Fruit fly (Drosophila melanogaster) whole organism, wandering third instar larva: ENCODE results near the gene cv-c.
A peak's percentile ranks its signal among the peaks of the same experiment; 100 is the strongest.

Experiments
- Abd-B ChIP-seq: fragments of >200 bp; optimal IDR thresholded peaks from 2 replicates; lab custom pipeline; 2017; ENCODE audit warnings: missing biosample characterization, missing genetic modification characterization
- CG32264 ChIP-seq: fragments of 200-800 bp; sonication (Bioruptor generic); optimal IDR thresholded peaks from 2 replicates; lab custom pipeline; 2016; ENCODE audit warnings: missing biosample characterization, missing genetic modification characterization
- CG9705 ChIP-seq: fragments of 200-800 bp; sonication (Bioruptor generic); optimal IDR thresholded peaks from 2 replicates; lab custom pipeline; 2018; ENCODE audit warnings: missing biosample characterization, mild to moderate bottlenecking, missing genetic modification characterization
- CrebA ChIP-seq: fragments of 200-800 bp; sonication (Bioruptor generic); optimal IDR thresholded peaks from 2 replicates; lab custom pipeline; 2016; ENCODE audit warnings: missing biosample characterization, mild to moderate bottlenecking, missing genetic modification characterization, borderline replicate concordance
- Dfd ChIP-seq: fragments of >200 bp; optimal IDR thresholded peaks from 2 replicates; lab custom pipeline; 2017; ENCODE audit warnings: missing biosample characterization, missing genetic modification characterization
- Dif ChIP-seq: fragments of 200-275, 200-300 bp; sonication (Bioruptor generic); optimal IDR thresholded peaks from 2 replicates; lab custom pipeline; 2018; ENCODE audit warnings: missing biosample characterization, missing genetic modification characterization; ENCODE audit not compliant: partially characterized antibody
- Hnf4 ChIP-seq: fragments of 200-800 bp; sonication (Bioruptor generic); optimal IDR thresholded peaks from 2 replicates; lab custom pipeline; 2016; ENCODE audit warnings: missing biosample characterization, mild to moderate bottlenecking, missing genetic modification characterization
- Hr78 ChIP-seq: fragments of >200 bp; optimal IDR thresholded peaks from 2 replicates; lab custom pipeline; 2017; ENCODE audit warnings: missing biosample characterization, missing genetic modification characterization
- Hr83 ChIP-seq: fragments of 200-300 bp; sonication (Bioruptor generic); optimal IDR thresholded peaks from 2 replicates; lab custom pipeline; 2016; ENCODE audit warnings: missing biosample characterization, mild to moderate bottlenecking, missing genetic modification characterization, moderate library complexity; ENCODE audit not compliant: poor library complexity, severe bottlenecking
- Mio ChIP-seq: sonication (Bioruptor generic); optimal IDR thresholded peaks from 2 replicates; lab custom pipeline; 2016; ENCODE audit warnings: missing biosample characterization, missing genetic modification characterization
- Myc ChIP-seq: fragments of >200 bp; optimal IDR thresholded peaks from 2 replicates; lab custom pipeline; 2017
- N ChIP-seq: fragments of >200 bp; optimal IDR thresholded peaks from 2 replicates; lab custom pipeline; 2018; ENCODE audit warnings: missing biosample characterization, missing external identifiers, missing genetic modification characterization
- OdsH ChIP-seq: fragments of 200-800 bp; sonication (Bioruptor generic); optimal IDR thresholded peaks from 2 replicates; lab custom pipeline; 2016; ENCODE audit warnings: missing biosample characterization, mild to moderate bottlenecking, missing genetic modification characterization
- Rel ChIP-seq, 2 experiments: fragments of 200-800 bp; sonication (Bioruptor generic) in 1 of 2; optimal IDR thresholded peaks; 2 replicates in 1 of 2; 3 replicates in 1 of 2; lab custom pipeline; 2016 to 2019; ENCODE audit warnings: mild to moderate bottlenecking in 2 of 2, missing biosample characterization in 2 of 2, missing genetic modification characterization in 2 of 2, moderate library complexity in 1 of 2
- Sp1 ChIP-seq: fragments of 200-800 bp; sonication (Bioruptor generic); optimal IDR thresholded peaks from 3 replicates; lab custom pipeline; 2019; ENCODE audit warnings: missing biosample characterization, mild to moderate bottlenecking, missing genetic modification characterization, moderate library complexity
- Vsx2 ChIP-seq: fragments of 200-300, 225-300 bp; sonication (Bioruptor generic); optimal IDR thresholded peaks from 2 replicates; lab custom pipeline; 2018; ENCODE audit warnings: missing biosample characterization, missing genetic modification characterization; ENCODE audit not compliant: partially characterized antibody
- br ChIP-seq: fragments of 200-800 bp; sonication (Bioruptor generic); optimal IDR thresholded peaks from 2 replicates; lab custom pipeline; 2016; ENCODE audit warnings: missing biosample characterization, missing genetic modification characterization
- brk ChIP-seq: fragments of 200-800 bp; sonication (Bioruptor generic); optimal IDR thresholded peaks from 2 replicates; lab custom pipeline; 2016; ENCODE audit warnings: missing biosample characterization, mild to moderate bottlenecking, missing genetic modification characterization
- dl ChIP-seq, 2 experiments: fragments of 175-275, 200-275 bp in 1 of 2; fragments of 200-275 bp in 1 of 2; sonication (Bioruptor generic); optimal IDR thresholded peaks; lab custom pipeline; 2018; ENCODE audit warnings: mild to moderate bottlenecking in 2 of 2, missing biosample characterization in 2 of 2, missing genetic modification characterization in 2 of 2, moderate library complexity in 2 of 2; ENCODE audit not compliant: partially characterized antibody in 2 of 2, insufficient read depth in 1 of 2
- dmrt93B ChIP-seq: fragments of 200-800 bp; sonication (Bioruptor generic); optimal IDR thresholded peaks from 2 replicates; lab custom pipeline; 2018; ENCODE audit warnings: missing biosample characterization, mild to moderate bottlenecking, missing genetic modification characterization
- dsf ChIP-seq: sonication (Bioruptor generic); optimal IDR thresholded peaks from 2 replicates; lab custom pipeline; 2016; ENCODE audit warnings: missing biosample characterization, missing genetic modification characterization, borderline replicate concordance
- ey ChIP-seq: fragments of 200-800 bp; sonication (Bioruptor generic); optimal IDR thresholded peaks from 2 replicates; lab custom pipeline; 2016; ENCODE audit warnings: missing biosample characterization, missing genetic modification characterization
- foxo ChIP-seq, 2 experiments: fragments of 200-800 bp; sonication (Bioruptor generic); optimal IDR thresholded peaks; 2 replicates in 1 of 2; 3 replicates in 1 of 2; lab custom pipeline; 2016 to 2017; ENCODE audit warnings: missing biosample characterization in 2 of 2, missing genetic modification characterization in 2 of 2
- fru ChIP-seq: fragments of 200-800 bp; sonication (Bioruptor generic); optimal IDR thresholded peaks from 3 replicates; lab custom pipeline; 2016; ENCODE audit warnings: missing biosample characterization, mild to moderate bottlenecking, missing genetic modification characterization
- h ChIP-seq: fragments of 200-800 bp; sonication (Bioruptor generic); optimal IDR thresholded peaks from 3 replicates; lab custom pipeline; 2016; ENCODE audit warnings: missing biosample characterization, mild to moderate bottlenecking, missing genetic modification characterization
- jim ChIP-seq: fragments of 175-275, 200-325 bp; sonication (Bioruptor generic); optimal IDR thresholded peaks from 2 replicates; lab custom pipeline; 2016; ENCODE audit warnings: missing biosample characterization, mild to moderate bottlenecking, missing genetic modification characterization
- lola ChIP-seq: fragments of >200 bp; optimal IDR thresholded peaks from 2 replicates; lab custom pipeline; 2017; ENCODE audit warnings: missing biosample characterization, missing genetic modification characterization
- pan ChIP-seq: fragments of >200 bp; optimal IDR thresholded peaks from 2 replicates; lab custom pipeline; 2017
- rgr ChIP-seq: fragments of 200-800 bp; sonication (Bioruptor generic); optimal IDR thresholded peaks from 3 replicates; lab custom pipeline; 2016; ENCODE audit warnings: missing biosample characterization, mild to moderate bottlenecking, missing genetic modification characterization
- sage ChIP-seq: fragments of 200-800 bp; sonication (Bioruptor generic); optimal IDR thresholded peaks from 2 replicates; lab custom pipeline; 2016; ENCODE audit warnings: missing biosample characterization, mild to moderate bottlenecking, missing genetic modification characterization
- sv ChIP-seq: fragments of 200-800 bp; sonication (Bioruptor generic); optimal IDR thresholded peaks from 3 replicates; lab custom pipeline; 2016; ENCODE audit warnings: missing biosample characterization, missing genetic modification characterization
- tai ChIP-seq: sonication (Bioruptor generic); optimal IDR thresholded peaks from 2 replicates; lab custom pipeline; 2016; ENCODE audit warnings: missing biosample characterization, missing genetic modification characterization
- usp ChIP-seq: fragments of >200 bp; optimal IDR thresholded peaks from 2 replicates; lab custom pipeline; 2017; ENCODE audit warnings: missing biosample characterization, missing genetic modification characterization
- woc ChIP-seq: sonication (Bioruptor generic); optimal IDR thresholded peaks from 2 replicates; lab custom pipeline; 2016; ENCODE audit warnings: missing biosample characterization, mild to moderate bottlenecking, missing genetic modification characterization

cv-c gene

DNA sequence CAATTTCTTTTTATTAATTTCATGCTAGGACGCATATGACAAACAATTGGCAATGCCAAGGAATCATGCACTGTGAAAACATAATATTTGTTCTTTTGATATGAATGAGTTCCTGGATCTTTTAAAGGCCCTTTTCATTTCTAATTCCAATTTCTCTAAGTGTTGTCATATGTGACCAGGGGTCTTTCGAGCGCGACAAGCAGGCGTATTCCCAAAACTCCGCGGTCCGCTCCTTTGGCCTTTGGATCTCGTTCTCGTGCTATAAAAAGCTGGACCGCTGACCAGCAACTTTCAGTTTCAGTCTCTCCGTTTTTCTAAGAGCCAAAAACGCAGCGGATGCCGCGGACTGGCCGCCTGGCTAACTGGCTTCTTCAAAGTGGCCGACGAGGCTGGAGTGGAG lies 63.2 kb downstream of the cv-c start, which contains the start of gene natalisin:
Gene natalisin, plus strand, starts transcription at position 301 of the 400 bp plus-strand sequence.
- TF ChIP-seq rgr, result no peak
- no peak for TF ChIP-seq h (GFP tag; lab: Kevin White, UChicago)
- TF ChIP-seq dmrt93B (GFP tag; lab: Kevin White, UChicago), result no peak
- no peak for TF ChIP-seq Abd-B (GFP tag; lab: Kevin White, UChicago)
- TF ChIP-seq dl (GFP tag; optimal IDR thresholded peaks at IDR 0.05; lab: Kevin White, UChicago; ENCODE audit: insufficient read depth in 1 of 2, partially characterized antibody in 2 of 2), result no peak
- TF ChIP-seq Dif, result no peak
- TF ChIP-seq foxo (GFP tag; optimal IDR thresholded peaks at IDR 0.05; lab: Kevin White, UChicago), result no peak
- no peak for TF ChIP-seq Hr78 (GFP tag; lab: Kevin White, UChicago)
- no peak for TF ChIP-seq lola (GFP tag; lab: Kevin White, UChicago)
- no peak for TF ChIP-seq sv
- no peak for TF ChIP-seq usp (GFP tag; lab: Kevin White, UChicago)
- TF ChIP-seq Vsx2 (GFP tag; lab: Kevin White, UChicago), result no peak
- TF ChIP-seq Myc (lab: Kevin White, UChicago), result no peak
- no peak for TF ChIP-seq CG9705 (GFP tag; lab: Kevin White, UChicago)
- no peak for TF ChIP-seq sage (GFP tag; lab: Kevin White, UChicago)
- no peak for TF ChIP-seq dsf (GFP tag; lab: Kevin White, UChicago)
- TF ChIP-seq ey (GFP tag; lab: Kevin White, UChicago), result no peak
- TF ChIP-seq Rel (GFP tag; optimal IDR thresholded peaks at IDR 0.05; lab: Kevin White, UChicago), result no peak
- no peak for TF ChIP-seq Rel (tag; optimal IDR thresholded peaks at IDR 0.05; lab: Kevin White, UChicago)
- no peak for TF ChIP-seq fru
- TF ChIP-seq br (GFP tag; lab: Kevin White, UChicago), result no peak

DNA sequence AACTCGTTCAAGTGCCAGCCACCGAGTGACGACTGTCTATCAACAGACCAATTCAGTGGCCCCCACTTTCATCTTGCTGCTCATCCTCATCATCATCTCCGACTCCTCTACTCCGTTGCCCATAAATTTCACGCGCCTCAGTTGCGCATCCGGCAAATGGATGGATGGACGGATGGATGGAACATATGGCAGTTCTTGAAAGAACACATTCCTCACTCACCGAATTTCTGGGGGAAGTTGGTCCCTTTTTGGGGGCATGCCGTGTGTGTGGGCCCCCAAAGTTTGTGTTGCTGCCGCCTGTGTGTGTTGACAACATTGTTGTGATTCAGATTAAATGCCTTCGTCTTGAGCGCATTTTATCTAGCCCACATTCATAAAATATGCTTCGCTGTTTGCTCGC lies 65.8 kb downstream of the cv-c start:
- TF ChIP-seq CrebA, result no peak
- TF ChIP-seq sv, result no peak
- TF ChIP-seq Myc (lab: Kevin White, UChicago), result no peak
- TF ChIP-seq Abd-B (GFP tag; lab: Kevin White, UChicago), result no peak
- TF ChIP-seq tai (GFP tag; lab: Kevin White, UChicago), result no peak
- no peak for TF ChIP-seq Sp1 (GFP tag; lab: Kevin White, UChicago)
- TF ChIP-seq Dfd (GFP tag; lab: Kevin White, UChicago), result no peak
- no peak for TF ChIP-seq dsf (GFP tag; lab: Kevin White, UChicago)

DNA sequence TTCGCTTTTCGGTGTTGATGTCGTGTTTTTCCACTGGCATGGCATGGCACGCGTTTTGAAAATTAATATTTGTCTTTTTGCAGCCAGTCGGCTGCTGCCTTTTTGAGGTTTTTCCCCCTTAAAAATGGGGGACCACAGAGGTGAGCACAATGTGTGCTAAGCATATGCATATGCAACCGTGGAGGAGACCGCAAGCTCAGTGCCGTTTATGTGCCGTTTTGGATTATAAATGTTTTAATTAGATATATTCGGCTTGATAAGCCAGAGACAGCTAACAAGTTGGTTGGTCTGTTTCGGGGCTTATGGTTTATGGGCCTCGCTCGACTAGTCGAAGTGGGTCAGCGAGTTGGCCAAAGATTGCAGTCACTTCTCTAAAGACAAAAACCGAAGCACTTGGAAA lies 66.6 kb downstream of the cv-c start:
- TF ChIP-seq ey (GFP tag; lab: Kevin White, UChicago), result no peak
- TF ChIP-seq Dif, result no peak
- no peak for TF ChIP-seq Mio (GFP tag; lab: Kevin White, UChicago)
- TF ChIP-seq fru, result no peak
- no peak for TF ChIP-seq Rel (GFP tag; optimal IDR thresholded peaks at IDR 0.05; lab: Kevin White, UChicago)
- peak; percentile 12 for TF ChIP-seq Rel (tag; optimal IDR thresholded peaks at IDR 0.05; lab: Kevin White, UChicago)

DNA sequence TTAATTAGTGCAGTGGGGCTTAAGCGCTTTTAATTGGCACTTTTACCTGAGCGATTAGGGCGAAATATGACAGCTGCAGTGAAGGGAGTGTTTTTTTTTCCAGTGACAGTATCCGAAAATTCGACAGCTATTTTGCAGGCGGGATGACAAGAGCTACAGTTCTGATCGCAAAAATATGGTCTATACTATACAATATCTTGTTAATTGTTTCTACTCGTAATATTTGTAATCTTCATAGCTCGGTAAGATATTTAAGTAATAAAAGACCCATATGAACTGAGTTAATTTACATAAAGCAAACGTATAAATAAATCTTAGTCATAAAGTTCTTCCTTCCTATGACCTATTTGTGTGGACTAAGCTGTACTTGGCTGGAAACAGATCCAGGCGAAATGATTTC lies 67.2 kb downstream of the cv-c start:
- no peak for TF ChIP-seq sv
- no peak for TF ChIP-seq N (GFP tag; lab: Kevin White, UChicago)
- TF ChIP-seq pan (lab: Kevin White, UChicago), result no peak
- TF ChIP-seq br (GFP tag; lab: Kevin White, UChicago), result no peak
- no peak for TF ChIP-seq Sp1 (GFP tag; lab: Kevin White, UChicago)
- TF ChIP-seq dsf (GFP tag; lab: Kevin White, UChicago), result no peak
- TF ChIP-seq CrebA, result no peak
- TF ChIP-seq Abd-B (GFP tag; lab: Kevin White, UChicago), result no peak
- TF ChIP-seq lola (GFP tag; lab: Kevin White, UChicago), result no peak
- TF ChIP-seq usp (GFP tag; lab: Kevin White, UChicago), result no peak
- TF ChIP-seq jim (GFP tag; lab: Kevin White, UChicago), result no peak
- no peak for TF ChIP-seq fru
- TF ChIP-seq Rel (GFP tag; optimal IDR thresholded peaks at IDR 0.05; lab: Kevin White, UChicago), result no peak
- TF ChIP-seq Rel (tag; optimal IDR thresholded peaks at IDR 0.05; lab: Kevin White, UChicago), result no peak
- no peak for TF ChIP-seq Vsx2 (GFP tag; lab: Kevin White, UChicago)
- TF ChIP-seq Dfd (GFP tag; lab: Kevin White, UChicago), result no peak

DNA sequence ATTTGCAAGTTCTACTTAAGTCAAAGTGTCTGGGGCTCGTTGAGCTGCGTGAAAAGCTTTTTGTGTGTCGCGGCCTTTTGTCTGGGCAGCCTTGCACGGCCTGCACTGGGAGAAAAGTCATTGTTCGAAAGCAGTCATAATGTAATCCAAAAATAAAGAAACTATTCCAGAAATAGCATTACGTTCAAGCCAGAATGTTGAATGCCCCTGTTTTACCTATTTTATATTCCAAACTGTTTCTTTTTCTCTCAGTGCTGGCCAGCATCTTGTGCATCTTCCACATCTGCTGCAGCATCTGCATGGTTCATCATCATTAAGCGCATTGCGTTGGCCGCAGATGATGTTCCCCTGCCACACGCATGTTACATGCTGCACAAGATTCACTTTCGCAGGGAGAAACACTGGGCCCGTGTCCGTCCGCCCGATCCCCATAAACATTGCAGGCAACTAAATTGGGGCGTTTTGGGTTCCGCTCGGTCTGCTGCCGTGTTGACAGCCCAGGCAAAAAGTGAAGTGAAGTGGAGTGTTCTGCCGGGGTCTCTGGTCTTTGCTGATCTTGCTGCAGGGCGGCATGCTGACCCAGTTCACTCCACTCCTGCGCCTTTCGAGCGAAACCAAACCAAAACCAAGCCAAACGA lies 68.0 kb downstream of the cv-c start:
- peak; percentile 67 for TF ChIP-seq brk (GFP tag; lab: Kevin White, UChicago)
- no peak for TF ChIP-seq Rel (GFP tag; optimal IDR thresholded peaks at IDR 0.05; lab: Kevin White, UChicago)
- peak; percentile 32 for TF ChIP-seq Rel (tag; optimal IDR thresholded peaks at IDR 0.05; lab: Kevin White, UChicago)
- TF ChIP-seq woc (GFP tag; lab: Kevin White, UChicago), result peak; percentile 76
- TF ChIP-seq Myc (lab: Kevin White, UChicago), result no peak
- TF ChIP-seq Hr83, result peak; percentile 56
- no peak for TF ChIP-seq Mio (GFP tag; lab: Kevin White, UChicago)
- TF ChIP-seq Dif, result peak; percentile 25
- no peak for TF ChIP-seq sv
- TF ChIP-seq Hr78 (GFP tag; lab: Kevin White, UChicago), result no peak
- TF ChIP-seq h (GFP tag; lab: Kevin White, UChicago), result peak; percentile 93
- no peak for TF ChIP-seq usp (GFP tag; lab: Kevin White, UChicago)
- peak in 1 of 2 experiments; percentile 89 for TF ChIP-seq foxo (GFP tag; optimal IDR thresholded peaks at IDR 0.05; lab: Kevin White, UChicago)
- TF ChIP-seq dmrt93B (GFP tag; lab: Kevin White, UChicago), result peak; percentile 79
- peak; percentile 93 for TF ChIP-seq fru
- no peak for TF ChIP-seq Vsx2 (GFP tag; lab: Kevin White, UChicago)
- peak; percentile 92 for TF ChIP-seq ey (GFP tag; lab: Kevin White, UChicago)
- peak; percentile 91 for TF ChIP-seq rgr
- no peak for TF ChIP-seq Dfd (GFP tag; lab: Kevin White, UChicago)
- TF ChIP-seq tai (GFP tag; lab: Kevin White, UChicago), result peak; percentile 88
- no peak for TF ChIP-seq lola (GFP tag; lab: Kevin White, UChicago)
- peak; percentile 93 for TF ChIP-seq Hnf4 (GFP tag; lab: Kevin White, UChicago)
- no peak for TF ChIP-seq pan (lab: Kevin White, UChicago)
- TF ChIP-seq OdsH (GFP tag; lab: Kevin White, UChicago), result peak; percentile 89
- TF ChIP-seq dl (GFP tag; optimal IDR thresholded peaks at IDR 0.05; lab: Kevin White, UChicago; ENCODE audit: insufficient read depth in 1 of 2, partially characterized antibody in 2 of 2), result no peak
- peak; percentile 66 for TF ChIP-seq CG32264 (GFP tag; lab: Kevin White, UChicago)
